Fruit fly (Drosophila melanogaster) whole organism, embryonic: Measurements from ENCODE around the gene CG14118.

Experiments
- Atf3 ChIP-seq: fragments of 200-800 bp; sonication (Bioruptor generic); optimal IDR thresholded peaks from 3 replicates; lab custom pipeline; 2016; ENCODE audit warnings: missing biosample characterization, missing genetic modification characterization
- C15 ChIP-seq: fragments of 200-800 bp; sonication (Bioruptor generic); IDR thresholded peaks from 3 replicates; pipeline ENCODE4 v1.3.6; 2022; ENCODE audit warnings: missing biosample characterization, missing genetic modification characterization
- CG11456 ChIP-seq: fragments of 200-800 bp; sonication (Bioruptor generic); IDR thresholded peaks from 3 replicates; pipeline ENCODE4 v1.3.6; 2022; ENCODE audit warnings: missing biosample characterization, missing genetic modification characterization
- CG11560 ChIP-seq: fragments of 200-800 bp; sonication (Bioruptor generic); IDR thresholded peaks from 3 replicates; pipeline ENCODE4 v1.3.6; 2022; ENCODE audit warnings: missing biosample characterization, missing genetic modification characterization
- CG11723 ChIP-seq: fragments of 200-800 bp; sonication (Bioruptor generic); optimal IDR thresholded peaks from 2 replicates; lab custom pipeline; 2017; ENCODE audit warnings: missing biosample characterization, mild to moderate bottlenecking, missing genetic modification characterization
- CG17385 ChIP-seq: fragments of 200-800 bp; sonication (Bioruptor generic); optimal IDR thresholded peaks from 3 replicates; lab custom pipeline; 2018; ENCODE audit warnings: missing biosample characterization, mild to moderate bottlenecking, missing genetic modification characterization
- CG17612 ChIP-seq: fragments of 200-800 bp; sonication (Bioruptor generic); IDR thresholded peaks from 2 replicates; pipeline ENCODE4 v1.3.6; 2022; ENCODE audit warnings: missing biosample characterization, missing genetic modification characterization
- CG18764 ChIP-seq: fragments of 200-800 bp; sonication (Bioruptor generic); optimal IDR thresholded peaks from 3 replicates; lab custom pipeline; 2016; ENCODE audit warnings: missing biosample characterization, missing genetic modification characterization
- CG2202 ChIP-seq: fragments of 200-800 bp; sonication (Bioruptor generic); optimal IDR thresholded peaks from 2 replicates; lab custom pipeline; 2018; ENCODE audit warnings: missing biosample characterization, mild to moderate bottlenecking, missing genetic modification characterization
- CG2678 ChIP-seq: fragments of 200-800 bp; sonication (Bioruptor generic); optimal IDR thresholded peaks from 3 replicates; lab custom pipeline; 2019; ENCODE audit warnings: missing biosample characterization, mild to moderate bottlenecking, missing genetic modification characterization, moderate library complexity
- CG2875 ChIP-seq: fragments of 200-800 bp; sonication (Bioruptor generic); optimal IDR thresholded peaks from 2 replicates; lab custom pipeline; 2017; ENCODE audit warnings: missing biosample characterization, mild to moderate bottlenecking, missing genetic modification characterization, missing genetic modification reagents
- CG3065 ChIP-seq: fragments of 200-800 bp; sonication (Bioruptor generic); optimal IDR thresholded peaks from 2 replicates; lab custom pipeline; 2016; ENCODE audit warnings: missing biosample characterization, missing genetic modification characterization
- CG4707 ChIP-seq: fragments of 200-800 bp; sonication (Bioruptor generic); optimal IDR thresholded peaks from 2 replicates; lab custom pipeline; 2018; ENCODE audit warnings: missing biosample characterization, mild to moderate bottlenecking, missing genetic modification characterization, moderate library complexity
- CG4730 ChIP-seq: fragments of 200-800 bp; sonication (Bioruptor generic); IDR thresholded peaks from 2 replicates; pipeline ENCODE4 v1.3.6; 2022; ENCODE audit warnings: missing biosample characterization, missing genetic modification characterization
- CG4820 ChIP-seq: fragments of 200-800 bp; sonication (Bioruptor generic); optimal IDR thresholded peaks from 3 replicates; lab custom pipeline; 2016; ENCODE audit warnings: missing biosample characterization, missing genetic modification characterization
- CG5180 ChIP-seq: fragments of 200-800 bp; sonication (Bioruptor generic); optimal IDR thresholded peaks from 3 replicates; lab custom pipeline; 2017; ENCODE audit warnings: missing biosample characterization, missing genetic modification characterization, mild to moderate bottlenecking, moderate library complexity, missing genetic modification reagents
- CG6689 ChIP-seq: fragments of 200-800 bp; sonication (Bioruptor generic); IDR thresholded peaks from 2 replicates; pipeline ENCODE4 v1.3.6; 2022; ENCODE audit warnings: missing biosample characterization, missing genetic modification characterization
- CG6854 ChIP-seq: fragments of 200-800 bp; sonication (Bioruptor generic); optimal IDR thresholded peaks from 3 replicates; lab custom pipeline; 2017; ENCODE audit warnings: missing biosample characterization, mild to moderate bottlenecking, missing genetic modification characterization
- CG7357 ChIP-seq: fragments of 200-800 bp; sonication (Bioruptor generic); IDR thresholded peaks from 3 replicates; pipeline ENCODE4 v1.3.6; 2022; ENCODE audit warnings: missing biosample characterization, missing genetic modification characterization
- CG8388 ChIP-seq: fragments of 200-800 bp; sonication (Bioruptor generic); optimal IDR thresholded peaks from 2 replicates; lab custom pipeline; 2019; ENCODE audit warnings: missing biosample characterization, mild to moderate bottlenecking, missing genetic modification characterization, moderate library complexity
- CHES-1-like ChIP-seq: fragments of 200-800 bp; sonication (Bioruptor generic); optimal IDR thresholded peaks from 2 replicates; lab custom pipeline; 2016; ENCODE audit warnings: missing biosample characterization, missing genetic modification characterization
- Chrac-16 ChIP-seq: fragments of 200-800 bp; sonication (Bioruptor generic); optimal IDR thresholded peaks from 3 replicates; lab custom pipeline; 2016; ENCODE audit warnings: missing biosample characterization, missing genetic modification characterization
- Doc3 ChIP-seq: fragments of 200-800 bp; sonication (Bioruptor generic); IDR thresholded peaks from 3 replicates; pipeline ENCODE4 v1.3.6; 2022; ENCODE audit warnings: missing biosample characterization, missing genetic modification characterization; ENCODE audit not compliant: partially characterized antibody
- E2f1 ChIP-seq: fragments of 200-800 bp; sonication (Bioruptor generic); IDR thresholded peaks from 2 replicates; pipeline ENCODE4 v1.3.6; 2022; ENCODE audit warnings: missing biosample characterization, missing genetic modification characterization
- Hey ChIP-seq: fragments of 200-800 bp; sonication (Bioruptor generic); optimal IDR thresholded peaks from 3 replicates; lab custom pipeline; 2018; ENCODE audit warnings: missing biosample characterization, mild to moderate bottlenecking, missing genetic modification characterization
- HmgD ChIP-seq: fragments of 200-800 bp; sonication (Bioruptor generic); optimal IDR thresholded peaks from 3 replicates; lab custom pipeline; 2016; ENCODE audit warnings: missing biosample characterization, missing genetic modification characterization
- NC2β ChIP-seq: fragments of 200-800 bp; sonication (Bioruptor generic); optimal IDR thresholded peaks from 2 replicates; lab custom pipeline; 2016; ENCODE audit warnings: missing biosample characterization, missing genetic modification characterization
- Neu2 ChIP-seq: fragments of 200-800 bp; sonication (Bioruptor generic); optimal IDR thresholded peaks from 3 replicates; lab custom pipeline; 2016; ENCODE audit warnings: missing biosample characterization, missing genetic modification characterization, borderline replicate concordance
- Nf-YC ChIP-seq: fragments of 200-800 bp; optimal IDR thresholded peaks from 3 replicates; lab custom pipeline; 2019; ENCODE audit warnings: missing biosample characterization, mild to moderate bottlenecking, missing genetic modification characterization, moderate library complexity
- Tbp ChIP-seq: fragments of >200 bp; optimal IDR thresholded peaks from 2 replicates; lab custom pipeline; 2018; ENCODE audit warnings: missing biosample characterization, missing genetic modification characterization
- YL-1 ChIP-seq: fragments of 200-800 bp; sonication (Bioruptor generic); optimal IDR thresholded peaks from 3 replicates; lab custom pipeline; 2017; ENCODE audit warnings: missing biosample characterization, mild to moderate bottlenecking, missing genetic modification characterization
- bcd ChIP-seq: fragments of 200-800 bp; sonication (Bioruptor generic); optimal IDR thresholded peaks from 2 replicates; lab custom pipeline; 2017; ENCODE audit warnings: missing biosample characterization, mild to moderate bottlenecking, missing genetic modification characterization
- chinmo ChIP-seq: fragments of 200-800 bp; sonication (Bioruptor generic); IDR thresholded peaks from 4 replicates; pipeline ENCODE4 v1.3.6; 2022; ENCODE audit warnings: missing biosample characterization, missing genetic modification characterization; ENCODE audit not compliant: partially characterized antibody
- chm ChIP-seq: fragments of 200-800 bp; sonication (Bioruptor generic); IDR thresholded peaks from 2 replicates; pipeline ENCODE4 v1.3.6; 2022; ENCODE audit warnings: missing biosample characterization, missing genetic modification characterization
- chn ChIP-seq: fragments of 200-800 bp; sonication (Bioruptor generic); optimal IDR thresholded peaks from 2 replicates; lab custom pipeline; 2016; ENCODE audit warnings: missing biosample characterization, missing genetic modification characterization
- en ChIP-seq: fragments of 200-800 bp; sonication (Bioruptor generic); optimal IDR thresholded peaks from 2 replicates; lab custom pipeline; 2016; ENCODE audit warnings: missing biosample characterization, missing genetic modification characterization
- fd96Cb ChIP-seq: fragments of 200-800 bp; sonication (Bioruptor generic); optimal IDR thresholded peaks from 2 replicates; lab custom pipeline; 2018; ENCODE audit warnings: missing biosample characterization, mild to moderate bottlenecking, missing genetic modification characterization, moderate library complexity
- gsb ChIP-seq: fragments of 200-800 bp; sonication (Bioruptor generic); IDR thresholded peaks from 2 replicates; pipeline ENCODE4 v1.3.6; 2022; ENCODE audit warnings: missing biosample characterization, missing genetic modification characterization
- hbn ChIP-seq: fragments of 200-800 bp; sonication (Bioruptor generic); IDR thresholded peaks from 2 replicates; pipeline ENCODE4 v1.3.6; 2022; ENCODE audit warnings: missing biosample characterization, missing genetic modification characterization; ENCODE audit not compliant: partially characterized antibody
- jigr1 ChIP-seq: fragments of 200-800 bp; sonication (Bioruptor generic); IDR thresholded peaks from 3 replicates; pipeline ENCODE4 v1.3.6; 2022; ENCODE audit warnings: missing biosample characterization, missing genetic modification characterization
- jumu ChIP-seq: fragments of 200-800 bp; sonication (Bioruptor generic); optimal IDR thresholded peaks from 3 replicates; lab custom pipeline; 2016; ENCODE audit warnings: missing biosample characterization, missing genetic modification characterization
- mld ChIP-seq: fragments of 200-800 bp; sonication (Bioruptor generic); IDR thresholded peaks from 3 replicates; pipeline ENCODE4 v1.3.6; 2022; ENCODE audit warnings: missing biosample characterization, missing genetic modification characterization; ENCODE audit not compliant: partially characterized antibody
- nmo ChIP-seq: fragments of 200-800 bp; sonication (Bioruptor generic); optimal IDR thresholded peaks from 2 replicates; lab custom pipeline; 2018; ENCODE audit warnings: missing biosample characterization, mild to moderate bottlenecking, missing genetic modification characterization, moderate library complexity
- p53 ChIP-seq: fragments of 200-800 bp; sonication (Bioruptor generic); optimal IDR thresholded peaks from 2 replicates; lab custom pipeline; 2016; ENCODE audit warnings: missing biosample characterization, missing genetic modification characterization
- pfk ChIP-seq: fragments of 200-800 bp; sonication (Bioruptor generic); optimal IDR thresholded peaks from 2 replicates; lab custom pipeline; 2018; ENCODE audit warnings: missing biosample characterization, mild to moderate bottlenecking, missing genetic modification characterization, moderate library complexity
- pita ChIP-seq: fragments of 200-800 bp; sonication (Bioruptor generic); optimal IDR thresholded peaks from 2 replicates; lab custom pipeline; 2017; ENCODE audit warnings: missing biosample characterization, mild to moderate bottlenecking, missing genetic modification characterization
- pros ChIP-seq: fragments of 200-800 bp; sonication (Bioruptor generic); optimal IDR thresholded peaks from 3 replicates; lab custom pipeline; 2019; ENCODE audit warnings: missing biosample characterization, mild to moderate bottlenecking, missing genetic modification characterization, moderate library complexity
- repo ChIP-seq: fragments of 200-800 bp; sonication (Bioruptor generic); optimal IDR thresholded peaks from 2 replicates; lab custom pipeline; 2016; ENCODE audit warnings: missing biosample characterization, missing genetic modification characterization
- sug ChIP-seq: fragments of 200-800 bp; optimal IDR thresholded peaks from 2 replicates; lab custom pipeline; 2019; ENCODE audit warnings: missing biosample characterization, mild to moderate bottlenecking, missing genetic modification characterization, moderate library complexity
- unc-4 ChIP-seq: fragments of 200-800 bp; sonication (Bioruptor generic); IDR thresholded peaks from 2 replicates; pipeline ENCODE4 v1.3.6; 2022; ENCODE audit warnings: missing biosample characterization, missing genetic modification characterization; ENCODE audit not compliant: partially characterized antibody

The CG14118 gene

dm6 chr3L:12913609-12914266 is 21.3 kb downstream of the CG14118 start, which contains the start of gene CG32115 (continued):
- TF ChIP-seq Nf-YC (tag; lab: Kevin White, UChicago) (no peak), C15 (GFP tag; lab: Robert Waterston, UW) (peak; percentile 95), chm (GFP tag; lab: Robert Waterston, UW) (no peak), CG6689 (GFP tag; lab: Robert Waterston, UW) (peak; percentile 95), HmgD (GFP tag; lab: Kevin White, UChicago) (peak; percentile 15), CG4820 (peak; percentile 91), jumu (GFP tag; lab: Kevin White, UChicago) (peak; percentile 76), Hey (tag; lab: Kevin White, UChicago) (peak; percentile 74), CG11456 (peak; percentile 97), Tbp (GFP tag; lab: Kevin White, UChicago) (no peak), CG4730 (peak; percentile 95), YL-1 (GFP tag; lab: Kevin White, UChicago) (peak; percentile 41), CG8388 (GFP tag; lab: Kevin White, UChicago) (peak; percentile 89), CG18764 (GFP tag; lab: Kevin White, UChicago) (peak; percentile 84), nmo (GFP tag; lab: Kevin White, UChicago) (peak; percentile 97), CG11723 (GFP tag; lab: Kevin White, UChicago) (peak; percentile 75), NC2β (GFP tag; lab: Kevin White, UChicago) (peak; percentile 76), hbn (no peak), CG2875 (GFP tag; lab: Kevin White, UChicago) (peak; percentile 78), E2f1 (peak; percentile 95), en (peak; percentile 74), CG3065 (peak; percentile 71), p53 (GFP tag; lab: Kevin White, UChicago) (peak; percentile 43), CG2202 (tag; lab: Kevin White, UChicago) (no peak), bcd (GFP tag; lab: Kevin White, UChicago) (peak; percentile 94), CHES-1-like (peak; percentile 87), chn (peak; percentile 84), fd96Cb (tag; lab: Kevin White, UChicago) (peak; percentile 94), pros (no peak), mld (GFP tag; lab: Robert Waterston, UW) (no peak), pita (GFP tag; lab: Kevin White, UChicago) (no peak), Atf3 (GFP tag; lab: Kevin White, UChicago) (peak; percentile 84), CG17612 (peak; percentile 85), CG6854 (peak; percentile 86), gsb (GFP tag; lab: Robert Waterston, UW) (peak; percentile 93), Chrac-16 (GFP tag; lab: Kevin White, UChicago) (peak; percentile 93), sug (tag; lab: Kevin White, UChicago) (peak; percentile 91), jigr1 (GFP tag; lab: Robert Waterston, UW) (peak; percentile 81; the same call in 2 of the 3 replicates), Doc3 (GFP tag; lab: Robert Waterston, UW) (no peak), unc-4 (GFP tag; lab: Robert Waterston, UW) (no peak), CG17385 (GFP tag; lab: Kevin White, UChicago) (peak; percentile 90), CG7357 (peak; percentile 86), CG5180 (GFP tag; lab: Kevin White, UChicago) (peak; percentile 64), CG11560 (tag; lab: Robert Waterston, UW) (peak; percentile 82), CG4707 (GFP tag; lab: Kevin White, UChicago) (peak; percentile 68), pfk (GFP tag; lab: Kevin White, UChicago) (no peak), chinmo (GFP tag; lab: Robert Waterston, UW) (no peak), Neu2 (peak; percentile 19), repo (GFP tag; lab: Kevin White, UChicago) (peak; percentile 87), CG2678 (tag; lab: Kevin White, UChicago) (peak; percentile 98)
